Fruit fly (Drosophila melanogaster): ENCODE measurements around the gene CYLD.

- TF ChIP-seq CG17568 (GFP tag; optimal IDR thresholded peaks at IDR 0.05) = no peak
- no peak for TF ChIP-seq CG15479 (GFP tag; optimal IDR thresholded peaks at IDR 0.05)
- TF ChIP-seq insv (GFP tag; optimal IDR thresholded peaks at IDR 0.05) = no peak
- TF ChIP-seq CG14860 (GFP tag; IDR thresholded peaks at IDR 0.05; ENCODE audit: partially characterized antibody) = no peak
- peak; percentile 5 for TF ChIP-seq CG10267 (tag; optimal IDR thresholded peaks at IDR 0.05)
Measured at dm6 chr2L:10311822-10312221, 12.2 kb upstream of the CYLD start.
